Fruit fly (Drosophila melanogaster) whole organism, embryonic: ENCODE measurements around the gene CG13928.

Experiments
- B-H2 ChIP-seq: fragments of 200-800 bp; sonication (Bioruptor generic); optimal IDR thresholded peaks from 2 replicates; lab custom pipeline; 2018; ENCODE audit warnings: missing biosample characterization, mild to moderate bottlenecking, missing genetic modification characterization
- CG11085 ChIP-seq: fragments of 200-800 bp; sonication (Bioruptor generic); IDR thresholded peaks from 2 replicates; pipeline ENCODE4 v1.3.6; 2022; ENCODE audit warnings: missing biosample characterization, missing genetic modification characterization
- CG12071 ChIP-seq: fragments of 200-800 bp; sonication (Bioruptor generic); optimal IDR thresholded peaks from 3 replicates; lab custom pipeline; 2018; ENCODE audit warnings: missing biosample characterization, mild to moderate bottlenecking, missing genetic modification characterization
- CG12236 ChIP-seq: fragments of 200-800 bp; sonication (Bioruptor generic); optimal IDR thresholded peaks from 2 replicates; lab custom pipeline; 2016; ENCODE audit warnings: missing biosample characterization, missing genetic modification characterization
- CG12659 ChIP-seq: fragments of 200-800 bp; sonication (Bioruptor generic); optimal IDR thresholded peaks from 3 replicates; lab custom pipeline; 2017; ENCODE audit warnings: mild to moderate bottlenecking, missing biosample characterization, missing genetic modification reagents, missing genetic modification characterization
- CG14014 ChIP-seq: fragments of 200-800 bp; sonication (Bioruptor generic); IDR thresholded peaks from 2 replicates; pipeline ENCODE4 v1.3.6; 2022; ENCODE audit warnings: missing biosample characterization, missing genetic modification characterization
- CG17328 ChIP-seq: fragments of 200-800 bp; sonication (Bioruptor generic); IDR thresholded peaks from 2 replicates; pipeline ENCODE4 v1.3.6; 2022; ENCODE audit warnings: missing biosample characterization, missing genetic modification characterization
- CG17912 ChIP-seq: fragments of 200-800 bp; sonication (Bioruptor generic); optimal IDR thresholded peaks from 2 replicates; lab custom pipeline; 2018; ENCODE audit warnings: missing biosample characterization, mild to moderate bottlenecking, missing genetic modification characterization
- CG18476 ChIP-seq: fragments of 200-800 bp; sonication (Bioruptor generic); optimal IDR thresholded peaks from 2 replicates; lab custom pipeline; 2016; ENCODE audit warnings: missing biosample characterization, mild to moderate bottlenecking, missing genetic modification characterization
- CG2712 ChIP-seq: fragments of 200-800 bp; optimal IDR thresholded peaks from 3 replicates; lab custom pipeline; 2019; ENCODE audit warnings: missing biosample characterization, mild to moderate bottlenecking, missing genetic modification characterization, moderate library complexity
- CG30431 ChIP-seq: fragments of 200-800 bp; sonication (Bioruptor generic); optimal IDR thresholded peaks from 2 replicates; lab custom pipeline; 2017; ENCODE audit warnings: missing biosample characterization, missing genetic modification characterization
- CG32767 ChIP-seq: fragments of 200-800 bp; sonication (Bioruptor generic); IDR thresholded peaks from 2 replicates; pipeline ENCODE4 v1.3.6; 2022; ENCODE audit warnings: missing biosample characterization, missing genetic modification characterization
- CG33557 ChIP-seq: fragments of 200-800 bp; sonication (Bioruptor generic); optimal IDR thresholded peaks from 2 replicates; lab custom pipeline; 2019; ENCODE audit warnings: missing biosample characterization, mild to moderate bottlenecking, missing genetic modification characterization, moderate library complexity
- CG8478 ChIP-seq: fragments of >200 bp; optimal IDR thresholded peaks from 2 replicates; lab custom pipeline; 2018
- CG8924 ChIP-seq: fragments of 200-800 bp; optimal IDR thresholded peaks from 3 replicates; lab custom pipeline; 2019; ENCODE audit warnings: missing biosample characterization, mild to moderate bottlenecking, missing genetic modification characterization, moderate library complexity
- CG9437 ChIP-seq: fragments of 200-800 bp; sonication (Bioruptor generic); optimal IDR thresholded peaks from 2 replicates; lab custom pipeline; 2018; ENCODE audit warnings: missing biosample characterization, mild to moderate bottlenecking, missing genetic modification characterization
- CG9876 ChIP-seq: fragments of 200-800 bp; sonication (Bioruptor generic); optimal IDR thresholded peaks from 2 replicates; lab custom pipeline; 2016; ENCODE audit warnings: missing biosample characterization, missing genetic modification characterization
- CkIIα-i1 ChIP-seq: fragments of 200-800 bp; sonication (Bioruptor generic); IDR thresholded peaks from 2 replicates; pipeline ENCODE4 v1.3.6; 2022; ENCODE audit warnings: missing biosample characterization, missing genetic modification characterization
- Dad ChIP-seq: fragments of 200-800 bp; sonication (Bioruptor generic); optimal IDR thresholded peaks from 3 replicates; lab custom pipeline; 2016; ENCODE audit warnings: missing biosample characterization, missing genetic modification characterization
- Dll ChIP-seq: fragments of 200-800 bp; sonication (Bioruptor generic); IDR thresholded peaks from 4 replicates; pipeline ENCODE4 v1.3.6; 2022; ENCODE audit warnings: missing biosample characterization, missing genetic modification characterization; ENCODE audit not compliant: partially characterized antibody
- HHEX ChIP-seq: fragments of 200-800 bp; sonication (Bioruptor generic); optimal IDR thresholded peaks from 3 replicates; lab custom pipeline; 2017; ENCODE audit warnings: missing biosample characterization, mild to moderate bottlenecking, missing genetic modification characterization, missing genetic modification reagents
- HmgD ChIP-seq: fragments of 200-800 bp; sonication (Bioruptor generic); optimal IDR thresholded peaks from 3 replicates; lab custom pipeline; 2016; ENCODE audit warnings: missing biosample characterization, missing genetic modification characterization
- Hmx ChIP-seq: fragments of 200-800 bp; sonication (Bioruptor generic); optimal IDR thresholded peaks from 2 replicates; lab custom pipeline; 2016; ENCODE audit warnings: missing biosample characterization, missing genetic modification characterization
- Hr39 ChIP-seq: fragments of >200 bp; optimal IDR thresholded peaks from 2 replicates; lab custom pipeline; 2017
- Lim3 ChIP-seq: fragments of 200-800 bp; sonication (Bioruptor generic); IDR thresholded peaks from 2 replicates; pipeline ENCODE4 v1.3.6; 2022; ENCODE audit warnings: missing biosample characterization, missing genetic modification characterization
- Lpt ChIP-seq: fragments of >200 bp; optimal IDR thresholded peaks from 2 replicates; lab custom pipeline; 2018; ENCODE audit warnings: missing biosample characterization, missing genetic modification characterization
- NC2α ChIP-seq: fragments of 200-800 bp; sonication (Bioruptor generic); optimal IDR thresholded peaks from 2 replicates; lab custom pipeline; 2016; ENCODE audit warnings: missing biosample characterization, missing genetic modification characterization
- NK7.1 ChIP-seq: fragments of 200-800 bp; sonication (Bioruptor generic); optimal IDR thresholded peaks from 3 replicates; lab custom pipeline; 2016; ENCODE audit warnings: missing biosample characterization, missing genetic modification characterization
- Nf-YC ChIP-seq: fragments of 200-800 bp; optimal IDR thresholded peaks from 3 replicates; lab custom pipeline; 2019; ENCODE audit warnings: missing biosample characterization, mild to moderate bottlenecking, missing genetic modification characterization, moderate library complexity
- Pdp1 ChIP-seq, 2 experiments: fragments of 200-800 bp; sonication (Bioruptor generic); optimal IDR thresholded peaks; 3 replicates each; lab custom pipeline; 2016; ENCODE audit warnings: missing biosample characterization in 2 of 2, missing genetic modification characterization in 2 of 2, mild to moderate bottlenecking in 1 of 2, moderate library complexity in 1 of 2
- Ptx1 ChIP-seq: fragments of 200-800 bp; sonication (Bioruptor generic); IDR thresholded peaks from 2 replicates; pipeline ENCODE4 v1.3.6; 2022; ENCODE audit warnings: missing biosample characterization, missing genetic modification characterization
- Sry-β ChIP-seq: fragments of 200-800 bp; sonication (Bioruptor generic); optimal IDR thresholded peaks from 2 replicates; lab custom pipeline; 2018; ENCODE audit warnings: missing biosample characterization, mild to moderate bottlenecking, missing genetic modification characterization, moderate library complexity
- Vsx1 ChIP-seq: fragments of 200-800 bp; sonication (Bioruptor generic); optimal IDR thresholded peaks from 2 replicates; lab custom pipeline; 2017; ENCODE audit warnings: missing biosample characterization, mild to moderate bottlenecking, missing genetic modification characterization, missing genetic modification reagents
- YL-1 ChIP-seq: fragments of 200-800 bp; sonication (Bioruptor generic); optimal IDR thresholded peaks from 3 replicates; lab custom pipeline; 2017; ENCODE audit warnings: missing biosample characterization, mild to moderate bottlenecking, missing genetic modification characterization
- ara ChIP-seq: fragments of 200-800 bp; sonication (Bioruptor generic); IDR thresholded peaks from 2 replicates; pipeline ENCODE4 v1.3.6; 2022; ENCODE audit warnings: missing biosample characterization, missing genetic modification characterization
- az2 ChIP-seq: fragments of 200-800 bp; sonication (Bioruptor generic); optimal IDR thresholded peaks from 3 replicates; lab custom pipeline; 2016; ENCODE audit warnings: missing biosample characterization, missing genetic modification characterization
- bigmax ChIP-seq: fragments of 200-800 bp; sonication (Bioruptor generic); optimal IDR thresholded peaks from 2 replicates; lab custom pipeline; 2018; ENCODE audit warnings: missing biosample characterization, mild to moderate bottlenecking, missing genetic modification characterization
- bsh ChIP-seq, 2 experiments: fragments of 200-800 bp; sonication (Bioruptor generic); optimal IDR thresholded peaks; 2 replicates each; lab custom pipeline; 2017 to 2018; ENCODE audit warnings: mild to moderate bottlenecking in 2 of 2, missing biosample characterization in 2 of 2, missing genetic modification characterization in 2 of 2, moderate library complexity in 1 of 2
- corto ChIP-seq: fragments of 200-800 bp; sonication (Bioruptor generic); optimal IDR thresholded peaks from 2 replicates; lab custom pipeline; 2016; ENCODE audit warnings: missing biosample characterization, mild to moderate bottlenecking, missing genetic modification characterization, moderate library complexity
- da ChIP-seq: fragments of 200-800 bp; sonication (Bioruptor generic); optimal IDR thresholded peaks from 2 replicates; lab custom pipeline; 2016; ENCODE audit warnings: missing biosample characterization, missing genetic modification characterization
- disco-r ChIP-seq: fragments of 200-800 bp; sonication (Bioruptor generic); optimal IDR thresholded peaks from 2 replicates; lab custom pipeline; 2016; ENCODE audit warnings: missing biosample characterization, missing genetic modification characterization
- fd64A ChIP-seq: fragments of 200-800 bp; sonication (Bioruptor generic); optimal IDR thresholded peaks from 3 replicates; lab custom pipeline; 2018; ENCODE audit warnings: missing biosample characterization, mild to moderate bottlenecking, missing genetic modification characterization
- gfzf ChIP-seq: fragments of 200-800 bp; sonication (Bioruptor generic); optimal IDR thresholded peaks from 2 replicates; lab custom pipeline; 2016; ENCODE audit warnings: missing biosample characterization, mild to moderate bottlenecking, missing genetic modification characterization, moderate library complexity
- grau ChIP-seq: fragments of 200-800 bp; optimal IDR thresholded peaks from 3 replicates; lab custom pipeline; 2019; ENCODE audit warnings: missing biosample characterization, mild to moderate bottlenecking, missing genetic modification characterization, moderate library complexity
- gt ChIP-seq: fragments of 200-800 bp; sonication (Bioruptor generic); IDR thresholded peaks from 2 replicates; pipeline ENCODE4 v1.3.6; 2022; ENCODE audit warnings: missing biosample characterization, missing genetic modification characterization
- jigr1 ChIP-seq: fragments of 200-800 bp; sonication (Bioruptor generic); IDR thresholded peaks from 3 replicates; pipeline ENCODE4 v1.3.6; 2022; ENCODE audit warnings: missing biosample characterization, missing genetic modification characterization
- kni ChIP-seq: fragments of 200-800 bp; sonication (Bioruptor generic); optimal IDR thresholded peaks from 3 replicates; lab custom pipeline; 2017; ENCODE audit warnings: mild to moderate bottlenecking, missing biosample characterization, missing genetic modification reagents, missing genetic modification characterization
- pzg ChIP-seq: fragments of 200-800 bp; sonication (Bioruptor generic); optimal IDR thresholded peaks from 3 replicates; lab custom pipeline; 2018; ENCODE audit warnings: missing biosample characterization, mild to moderate bottlenecking, missing genetic modification characterization, moderate library complexity
- salm ChIP-seq: fragments of 200-800 bp; sonication (Bioruptor generic); optimal IDR thresholded peaks from 2 replicates; lab custom pipeline; 2018; ENCODE audit warnings: missing biosample characterization, mild to moderate bottlenecking, missing genetic modification characterization
- sima ChIP-seq: fragments of 200-800 bp; sonication (Bioruptor generic); optimal IDR thresholded peaks from 2 replicates; lab custom pipeline; 2016; ENCODE audit warnings: missing biosample characterization, missing genetic modification characterization
- wek ChIP-seq: fragments of 200-800 bp; sonication (Bioruptor generic); optimal IDR thresholded peaks from 3 replicates; lab custom pipeline; 2018; ENCODE audit warnings: missing biosample characterization, mild to moderate bottlenecking, missing genetic modification characterization, moderate library complexity
- zen ChIP-seq: fragments of 200-800 bp; sonication (Bioruptor generic); optimal IDR thresholded peaks from 3 replicates; lab custom pipeline; 2018; ENCODE audit warnings: missing biosample characterization, mild to moderate bottlenecking, missing genetic modification characterization, moderate library complexity

CG13928 gene

DNA sequence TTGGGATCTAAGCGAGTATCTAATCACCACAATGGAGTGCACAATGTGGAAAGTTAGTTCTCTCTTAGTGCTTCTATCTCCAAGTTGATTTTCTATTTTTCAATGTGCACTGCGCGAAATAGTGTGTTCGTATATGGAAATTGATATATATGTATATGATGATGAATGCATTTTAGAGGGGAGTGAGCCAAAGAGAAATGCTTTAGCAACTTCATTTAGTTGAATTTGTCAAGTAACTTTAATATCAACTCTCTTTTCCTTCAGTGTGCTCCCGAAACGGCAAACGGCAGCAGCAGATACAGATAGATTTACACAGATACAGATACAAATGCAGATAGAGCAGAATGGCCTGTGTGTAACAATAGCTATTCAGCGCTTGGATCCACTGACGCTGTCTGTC, 44.2 kb downstream of the CG13928 start (continued):
- TF ChIP-seq CG9876 (GFP tag; lab: Kevin White, UChicago) (peak; percentile 19), CG8478 (lab: Kevin White, UChicago) (no peak), fd64A (GFP tag; lab: Kevin White, UChicago) (no peak), CG18476 (GFP tag; lab: Kevin White, UChicago) (no peak), CG11085 (GFP tag; lab: Robert Waterston, UW) (no peak), Lpt (GFP tag; lab: Kevin White, UChicago) (no peak), az2 (GFP tag; lab: Kevin White, UChicago) (peak; percentile 65), sima (GFP tag; lab: Kevin White, UChicago) (no peak), CG17328 (GFP tag; lab: Robert Waterston, UW) (peak; percentile 78), gfzf (GFP tag; lab: Kevin White, UChicago) (no peak), ara (GFP tag; lab: Robert Waterston, UW) (peak; percentile 74), CG2712 (tag; lab: Kevin White, UChicago) (peak; percentile 80), CG8924 (tag; lab: Kevin White, UChicago) (peak; percentile 69), grau (tag; lab: Kevin White, UChicago) (peak; percentile 66), CG9437 (GFP tag; lab: Kevin White, UChicago) (peak; percentile 30), Dll (GFP tag; lab: Robert Waterston, UW) (no peak), Hr39 (lab: Kevin White, UChicago) (no peak), jigr1 (GFP tag; lab: Robert Waterston, UW) (no peak), Nf-YC (tag; lab: Kevin White, UChicago) (no peak), HHEX (GFP tag; lab: Kevin White, UChicago) (no peak), zen (no peak), corto (GFP tag; lab: Kevin White, UChicago) (no peak), disco-r (GFP tag; lab: Kevin White, UChicago) (no peak), CG32767 (0 out of 2 replicates have a peak, but pooled peaks have one; percentile 14), YL-1 (no peak), CG12071 (GFP tag; lab: Kevin White, UChicago) (no peak), da (GFP tag; lab: Kevin White, UChicago) (no peak), CG12236 (peak; percentile 60), CkIIα-i1 (GFP tag; lab: Robert Waterston, UW) (no peak), CG12659 (GFP tag; lab: Kevin White, UChicago) (peak; percentile 43), CG30431 (GFP tag; lab: Kevin White, UChicago) (peak; percentile 52), salm (tag; lab: Kevin White, UChicago) (peak; percentile 6), Pdp1 (GFP tag; optimal IDR thresholded peaks at IDR 0.05; lab: Kevin White, UChicago) (peak; percentile 43 to 59), CG33557 (GFP tag; lab: Kevin White, UChicago) (no peak), CG17912 (GFP tag; lab: Kevin White, UChicago) (no peak), B-H2 (no peak), HmgD (GFP tag; lab: Kevin White, UChicago) (no peak), wek (GFP tag; lab: Kevin White, UChicago) (no peak), kni (GFP tag; lab: Kevin White, UChicago) (no peak), Ptx1 (GFP tag; lab: Robert Waterston, UW) (peak; percentile 66), Sry-β (no peak), Hmx (GFP tag; lab: Kevin White, UChicago) (no peak), Lim3 (no peak), NC2α (GFP tag; lab: Kevin White, UChicago) (peak; percentile 44), Vsx1 (GFP tag; lab: Kevin White, UChicago) (no peak), gt (GFP tag; lab: Robert Waterston, UW) (peak; percentile 27; the same call in 1 of the 2 replicates), pzg (GFP tag; lab: Kevin White, UChicago) (no peak), NK7.1 (peak; percentile 14), bigmax (GFP tag; lab: Kevin White, UChicago) (no peak), Dad (GFP tag; lab: Kevin White, UChicago) (no peak), CG14014 (GFP tag; lab: Robert Waterston, UW) (peak; percentile 48; the same call in 1 of the 2 replicates), bsh (GFP tag; optimal IDR thresholded peaks at IDR 0.05; lab: Kevin White, UChicago) (peak; percentile 46 to 86)
